Worm (Caenorhabditis elegans) whole organism, early embryonic: Measurements from ENCODE around the gene srz-44.

ENCODE experiments used
- B0310.2 ChIP-seq: sonication (generic microtip); optimal IDR thresholded peaks from 2 replicates; lab custom pipeline; 2016; ENCODE audit warnings: mild to moderate bottlenecking, missing genetic modification characterization, missing compliant biosample characterization
- aly-1 ChIP-seq: sonication (generic microtip); optimal IDR thresholded peaks from 2 replicates; lab custom pipeline; 2016; ENCODE audit warnings: missing genetic modification characterization, missing compliant biosample characterization
- ama-1 ChIP-seq: fragments of 150-350 bp; optimal IDR thresholded peaks from 2 replicates; lab custom pipeline; 2014
- ceh-13 ChIP-seq: fragments of 200-800 bp; sonication (Bioruptor generic); optimal IDR thresholded peaks from 2 replicates; lab custom pipeline; 2018; ENCODE audit warnings: mild to moderate bottlenecking, missing genetic modification characterization, missing compliant biosample characterization
- flt-1 ChIP-seq: fragments of 200-800 bp; sonication (Bioruptor generic); IDR thresholded peaks from 2 replicates; pipeline ENCODE4 v1.3.6; 2022; ENCODE audit warnings: missing genetic modification characterization, missing compliant biosample characterization
- hmg-4 ChIP-seq: fragments of 200-800 bp; sonication (Bioruptor generic); optimal IDR thresholded peaks from 2 replicates; lab custom pipeline; 2018; ENCODE audit warnings: mild to moderate bottlenecking, missing genetic modification characterization, missing compliant biosample characterization
- pes-1 ChIP-seq: fragments of 200-800 bp; sonication (Bioruptor generic); IDR thresholded peaks from 2 replicates; pipeline ENCODE4 v1.3.6; 2022; ENCODE audit warnings: missing genetic modification reagents, missing genetic modification characterization, missing compliant biosample characterization
- scrt-1 ChIP-seq: fragments of 200-800 bp; sonication (Bioruptor generic); IDR thresholded peaks from 2 replicates; pipeline ENCODE4 v1.3.6; 2022; ENCODE audit warnings: missing genetic modification characterization, missing compliant biosample characterization
- sea-1 ChIP-seq: fragments of 200-800 bp; sonication (Bioruptor generic); conservative IDR thresholded peaks from 2 replicates; pipeline ENCODE4 v1.3.6; 2022; ENCODE audit warnings: missing genetic modification characterization, missing compliant biosample characterization
- tbx-37 ChIP-seq: fragments of 200-800 bp; sonication (Bioruptor generic); conservative IDR thresholded peaks from 2 replicates; pipeline ENCODE4 v1.3.6; 2022; ENCODE audit warnings: missing genetic modification reagents, missing genetic modification characterization, missing compliant biosample characterization
- tra-4 ChIP-seq: sonication (generic microtip); optimal IDR thresholded peaks from 2 replicates; lab custom pipeline; 2017; ENCODE audit warnings: missing genetic modification characterization, missing compliant biosample characterization

DNA sequence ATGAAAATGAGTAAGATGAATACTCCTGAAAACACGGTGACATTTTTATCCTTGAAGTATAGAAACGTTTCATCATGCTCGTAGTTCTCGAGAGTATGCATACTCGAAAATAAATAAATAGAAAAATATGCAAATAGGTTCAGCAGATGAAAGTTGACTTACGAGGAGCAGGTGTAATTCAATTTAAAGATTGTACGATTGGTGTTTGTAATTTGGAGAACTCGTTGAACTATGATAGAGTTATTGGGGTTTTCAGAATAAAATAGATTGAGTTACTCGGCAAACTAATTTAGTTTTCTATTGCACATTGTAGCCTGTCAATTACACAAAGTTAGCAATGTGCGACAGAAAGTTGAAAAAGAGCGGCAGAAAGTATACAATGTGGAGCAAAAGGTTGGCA lies at the start of gene srz-44:
- TF ChIP-seq scrt-1 (GFP tag; lab: Robert Waterston, UW) (no peak), ceh-13 (no peak), tbx-37 (GFP tag; lab: Robert Waterston, UW) (no peak), tra-4 (tag; lab: Kevin White, UChicago) (no peak), ama-1 (lab: Kevin White, UChicago) (no peak), flt-1 (GFP tag; lab: Robert Waterston, UW) (no peak), hmg-4 (no peak), aly-1 (no peak), pes-1 (GFP tag; lab: Robert Waterston, UW) (no peak), sea-1 (no peak), B0310.2 (tag; lab: Kevin White, UChicago) (no peak)
